Worm (Caenorhabditis elegans): Measurements from ENCODE around the gene bath-39.

DNA sequence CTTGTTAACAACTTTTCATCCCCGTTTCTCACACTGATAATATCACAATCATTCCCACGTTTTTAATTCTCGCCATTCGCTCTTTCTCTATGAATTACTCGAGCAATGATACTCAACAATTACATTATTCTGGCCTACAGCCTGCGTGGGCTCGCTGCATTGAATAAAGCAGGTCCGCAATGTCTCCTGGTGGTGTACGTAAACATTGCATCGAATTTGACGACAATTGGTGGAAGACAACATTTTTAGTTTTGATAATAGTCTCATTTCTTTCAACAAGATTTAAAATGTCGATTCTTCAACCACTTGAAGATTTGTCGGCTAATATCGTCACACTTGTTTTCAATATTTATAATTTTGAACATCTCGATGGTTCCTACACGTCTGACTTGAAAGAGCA lies at the start of gene bath-39:
- TF ChIP-seq hnd-1 (tag; optimal IDR thresholded peaks at IDR 0.05): no peak
- TF ChIP-seq ama-1 (optimal IDR thresholded peaks at IDR 0.05): no peak

All from whole organism, early embryonic.